Worm (Caenorhabditis elegans) whole organism, L4 larva: Measurements from ENCODE around the gene jhdm-1.
A peak's percentile ranks its signal among the peaks of the same experiment; 100 is the strongest.

ENCODE experiments used
- R02D3.7 ChIP-seq: fragments of 150-350 bp; sonication (generic microtip); optimal IDR thresholded peaks from 3 replicates; lab custom pipeline; 2014; ENCODE audit warnings: missing biosample characterization, missing genetic modification characterization
- T26A8.4 ChIP-seq: fragments of 200-800 bp; sonication (Bioruptor generic); IDR thresholded peaks from 2 replicates; pipeline ENCODE4 v1.3.6; 2022; ENCODE audit warnings: missing genetic modification characterization, missing compliant biosample characterization
- Y105C5A.15 ChIP-seq: fragments of 200-800 bp; sonication (Bioruptor generic); IDR thresholded peaks from 2 replicates; pipeline ENCODE4 v1.3.6; 2022; ENCODE audit warnings: missing genetic modification characterization, missing compliant biosample characterization
- Y48G9A.11 ChIP-seq: fragments of 200-800 bp; sonication (Bioruptor generic); IDR thresholded peaks from 2 replicates; pipeline ENCODE4 v1.3.6; 2022; ENCODE audit warnings: missing genetic modification reagents, missing genetic modification characterization, missing compliant biosample characterization
- Y75B8A.6 ChIP-seq: fragments of 200-800 bp; sonication (Bioruptor generic); IDR thresholded peaks from 2 replicates; pipeline ENCODE4 v1.3.6; 2022; ENCODE audit warnings: missing genetic modification reagents, missing genetic modification characterization, missing compliant biosample characterization
- aha-1 ChIP-seq: fragments of 150-350 bp; peaks from one replicate; lab custom pipeline; 2014; ENCODE audit warnings: missing biosample characterization, missing genetic modification characterization
- ama-1 ChIP-seq: fragments of 150-350 bp; optimal IDR thresholded peaks from 2 replicates; lab custom pipeline; 2014; ENCODE audit warnings: inconsistent platforms, mixed read lengths
- ceh-20 ChIP-seq: fragments of 200-800 bp; sonication (Bioruptor generic); IDR thresholded peaks from 2 replicates; pipeline ENCODE4 v1.3.6; 2022; ENCODE audit warnings: missing genetic modification reagents, missing genetic modification characterization, missing compliant biosample characterization
- ceh-44 ChIP-seq: fragments of 200-800 bp; sonication (Bioruptor generic); IDR thresholded peaks from 2 replicates; pipeline ENCODE4 v1.3.6; 2022; ENCODE audit warnings: missing genetic modification reagents, missing genetic modification characterization, missing compliant biosample characterization
- daf-16 ChIP-seq, 3 experiments: sonication (generic microtip); optimal IDR thresholded peaks; 2 replicates each; lab custom pipeline; 2016 to 2017; ENCODE audit warnings: missing genetic modification characterization in 3 of 3, missing genetic modification reagents in 3 of 3, mild to moderate bottlenecking in 2 of 3, missing compliant biosample characterization in 2 of 3, missing biosample characterization in 1 of 3, moderate library complexity in 1 of 3
- daf-19 ChIP-seq: fragments of 200-800 bp; sonication (Bioruptor generic); conservative IDR thresholded peaks from 2 replicates; pipeline ENCODE4 v1.3.6; 2022; ENCODE audit warnings: missing genetic modification characterization, missing compliant biosample characterization
- daf-8 ChIP-seq: fragments of 200-800 bp; sonication (Bioruptor generic); IDR thresholded peaks from 2 replicates; pipeline ENCODE4 v1.3.6; 2022; ENCODE audit warnings: missing genetic modification characterization, missing compliant biosample characterization
- dmd-6 ChIP-seq: fragments of 200-800 bp; sonication (Bioruptor generic); IDR thresholded peaks from 2 replicates; pipeline ENCODE4 v1.3.6; 2022; ENCODE audit warnings: missing genetic modification reagents, missing genetic modification characterization, missing compliant biosample characterization
- dmd-8 ChIP-seq: fragments of 200-800 bp; sonication (Bioruptor generic); IDR thresholded peaks from 2 replicates; pipeline ENCODE4 v1.3.6; 2022; ENCODE audit warnings: missing genetic modification characterization, missing compliant biosample characterization
- dpl-1 ChIP-seq: fragments of 150-350 bp; optimal IDR thresholded peaks from 2 replicates; lab custom pipeline; 2014; ENCODE audit warnings: missing biosample characterization, missing genetic modification reagents, missing genetic modification characterization
- duxl-1 ChIP-seq: sonication (generic microtip); optimal IDR thresholded peaks from 2 replicates; lab custom pipeline; 2016; ENCODE audit warnings: mild to moderate bottlenecking, missing genetic modification characterization, moderate library complexity, missing compliant biosample characterization; ENCODE audit not compliant: poor library complexity
- dve-1 ChIP-seq: sonication (generic microtip); optimal IDR thresholded peaks from 2 replicates; lab custom pipeline; 2017; ENCODE audit warnings: antibody characterized with exemption, mild to moderate bottlenecking, missing genetic modification characterization, missing compliant biosample characterization; ENCODE audit not compliant: insufficient read depth
- egl-43 ChIP-seq: fragments of 200-800 bp; sonication (Bioruptor generic); IDR thresholded peaks from 2 replicates; pipeline ENCODE4 v1.3.6; 2022; ENCODE audit warnings: missing genetic modification reagents, missing genetic modification characterization, missing compliant biosample characterization
- hif-1 ChIP-seq, 2 experiments: sonication (generic microtip); optimal IDR thresholded peaks; 2 replicates each; lab custom pipeline; 2016 to 2017; ENCODE audit warnings: missing compliant biosample characterization in 2 of 2, missing genetic modification characterization in 2 of 2, missing genetic modification reagents in 2 of 2, missing genotype in 2 of 2, mild to moderate bottlenecking in 1 of 2
- hlh-11 ChIP-seq: fragments of 200-800 bp; sonication (Bioruptor generic); optimal IDR thresholded peaks from 2 replicates; lab custom pipeline; 2018; ENCODE audit warnings: mild to moderate bottlenecking, missing genetic modification characterization, missing compliant biosample characterization
- hlh-30 ChIP-seq: sonication (generic microtip); optimal IDR thresholded peaks from 2 replicates; lab custom pipeline; 2017; ENCODE audit warnings: antibody characterized with exemption, mild to moderate bottlenecking, missing genetic modification characterization, missing compliant biosample characterization; ENCODE audit not compliant: insufficient read depth
- hmg-1.1 ChIP-seq: fragments of 200-800 bp; sonication (Bioruptor generic); IDR thresholded peaks from 2 replicates; pipeline ENCODE4 v1.3.6; 2022; ENCODE audit warnings: missing genetic modification reagents, missing genetic modification characterization, missing compliant biosample characterization
- lim-7 ChIP-seq: fragments of 200-800 bp; sonication (Bioruptor generic); IDR thresholded peaks from 2 replicates; pipeline ENCODE4 v1.3.6; 2022; ENCODE audit warnings: missing genetic modification characterization, missing compliant biosample characterization
- lin-1 ChIP-seq: fragments of 200-800 bp; sonication (Bioruptor generic); IDR thresholded peaks from 2 replicates; pipeline ENCODE4 v1.3.6; 2022; ENCODE audit warnings: missing genetic modification reagents, missing genetic modification characterization, missing compliant biosample characterization
- lin-38 ChIP-seq: fragments of 200-800 bp; sonication (Bioruptor generic); IDR thresholded peaks from 2 replicates; pipeline ENCODE4 v1.3.6; 2022; ENCODE audit warnings: missing genetic modification reagents, missing genetic modification characterization, missing compliant biosample characterization
- lsy-2 ChIP-seq, 2 experiments: fragments of 150-350 bp in 1 of 2; sonication (generic microtip) in 1 of 2; optimal IDR thresholded peaks; 2 replicates each; lab custom pipeline; 2014 to 2017; ENCODE audit warnings: missing biosample characterization in 2 of 2, missing genetic modification characterization in 2 of 2
- mdl-1 ChIP-seq, 2 experiments: fragments of 150-350 bp in 1 of 2; sonication (generic microtip) in 1 of 2; optimal IDR thresholded peaks; 2 replicates each; lab custom pipeline; 2014 to 2017; ENCODE audit warnings: missing biosample characterization in 2 of 2, missing genetic modification characterization in 2 of 2
- mep-1 ChIP-seq: fragments of 150-350 bp; sonication (generic microtip); optimal IDR thresholded peaks from 3 replicates; lab custom pipeline; 2014; ENCODE audit warnings: missing biosample characterization, missing genetic modification characterization
- mes-2 ChIP-seq: sonication (generic microtip); optimal IDR thresholded peaks from 2 replicates; lab custom pipeline; 2016; ENCODE audit warnings: missing genotype, mild to moderate bottlenecking, missing genetic modification characterization, missing compliant biosample characterization; ENCODE audit not compliant: poor library complexity, severe bottlenecking
- mxl-3 ChIP-seq: fragments of 200-800 bp; sonication (Bioruptor generic); optimal IDR thresholded peaks from 2 replicates; lab custom pipeline; 2018; ENCODE audit warnings: mild to moderate bottlenecking, missing genetic modification characterization, missing compliant biosample characterization
- nhr-10 ChIP-seq: fragments of 150-350 bp; optimal IDR thresholded peaks from 2 replicates; lab custom pipeline; 2014; ENCODE audit warnings: missing biosample characterization, missing genetic modification characterization
- nhr-28 ChIP-seq: fragments of 150-350 bp; optimal IDR thresholded peaks from 2 replicates; lab custom pipeline; 2014; ENCODE audit warnings: missing biosample characterization, missing genetic modification characterization
- nhr-41 ChIP-seq: fragments of 200-800 bp; sonication (Bioruptor generic); IDR thresholded peaks from 2 replicates; pipeline ENCODE4 v1.3.6; 2022; ENCODE audit warnings: missing genetic modification reagents, missing genetic modification characterization, missing compliant biosample characterization
- nhr-48 ChIP-seq: sonication (generic microtip); optimal IDR thresholded peaks from 2 replicates; lab custom pipeline; 2016; ENCODE audit warnings: mild to moderate bottlenecking, missing genetic modification characterization, missing compliant biosample characterization
- pha-4 ChIP-seq, 2 experiments: fragments of 150-350 bp in 1 of 2; fragments of 200-800 bp in 1 of 2; sonication (Bioruptor generic) in 1 of 2; IDR thresholded peaks in 1 of 2; optimal IDR thresholded peaks in 1 of 2; 2 replicates each; pipeline versions ENCODE4 v1.3.6 to Lab custom; 2014 to 2022; ENCODE audit warnings: missing genetic modification characterization in 2 of 2, missing genetic modification reagents in 2 of 2, missing biosample characterization in 1 of 2, missing compliant biosample characterization in 1 of 2
- pqm-1 ChIP-seq: sonication (generic microtip); optimal IDR thresholded peaks from 2 replicates; lab custom pipeline; 2017; ENCODE audit warnings: missing biosample characterization, missing genetic modification characterization
- rbr-2 ChIP-seq: sonication (generic microtip); optimal IDR thresholded peaks from 2 replicates; lab custom pipeline; 2016; ENCODE audit warnings: missing genotype, missing genetic modification characterization, missing compliant biosample characterization
- saeg-2 ChIP-seq: fragments of 200-800 bp; sonication (Bioruptor generic); IDR thresholded peaks from 2 replicates; pipeline ENCODE4 v1.3.6; 2022; ENCODE audit warnings: missing genetic modification reagents, missing genetic modification characterization, missing compliant biosample characterization
- set-16 ChIP-seq: fragments of 200-800 bp; sonication (Bioruptor generic); IDR thresholded peaks from 2 replicates; pipeline ENCODE4 v1.3.6; 2022; ENCODE audit warnings: missing genetic modification reagents, missing genetic modification characterization, missing compliant biosample characterization
- snpc-1.2 ChIP-seq: fragments of 200-800 bp; sonication (Bioruptor generic); IDR thresholded peaks from 2 replicates; pipeline ENCODE4 v1.3.6; 2022; ENCODE audit warnings: missing genetic modification reagents, missing genetic modification characterization, missing compliant biosample characterization
- spr-3 ChIP-seq: fragments of 200-800 bp; sonication (Bioruptor generic); optimal IDR thresholded peaks from 2 replicates; lab custom pipeline; 2018; ENCODE audit warnings: mild to moderate bottlenecking, missing genetic modification characterization, missing compliant biosample characterization
- unc-130 ChIP-seq: sonication (generic microtip); optimal IDR thresholded peaks from 2 replicates; lab custom pipeline; 2016; ENCODE audit warnings: missing genetic modification reagents, missing genetic modification characterization, missing compliant biosample characterization
- unc-39 ChIP-seq: sonication (generic microtip); optimal IDR thresholded peaks from 2 replicates; lab custom pipeline; 2017; ENCODE audit warnings: missing biosample characterization, missing genetic modification characterization
- ztf-7 ChIP-seq: fragments of 150-350 bp; optimal IDR thresholded peaks from 2 replicates; lab custom pipeline; 2014; ENCODE audit warnings: missing biosample characterization, missing genetic modification characterization

The jhdm-1 gene

DNA sequence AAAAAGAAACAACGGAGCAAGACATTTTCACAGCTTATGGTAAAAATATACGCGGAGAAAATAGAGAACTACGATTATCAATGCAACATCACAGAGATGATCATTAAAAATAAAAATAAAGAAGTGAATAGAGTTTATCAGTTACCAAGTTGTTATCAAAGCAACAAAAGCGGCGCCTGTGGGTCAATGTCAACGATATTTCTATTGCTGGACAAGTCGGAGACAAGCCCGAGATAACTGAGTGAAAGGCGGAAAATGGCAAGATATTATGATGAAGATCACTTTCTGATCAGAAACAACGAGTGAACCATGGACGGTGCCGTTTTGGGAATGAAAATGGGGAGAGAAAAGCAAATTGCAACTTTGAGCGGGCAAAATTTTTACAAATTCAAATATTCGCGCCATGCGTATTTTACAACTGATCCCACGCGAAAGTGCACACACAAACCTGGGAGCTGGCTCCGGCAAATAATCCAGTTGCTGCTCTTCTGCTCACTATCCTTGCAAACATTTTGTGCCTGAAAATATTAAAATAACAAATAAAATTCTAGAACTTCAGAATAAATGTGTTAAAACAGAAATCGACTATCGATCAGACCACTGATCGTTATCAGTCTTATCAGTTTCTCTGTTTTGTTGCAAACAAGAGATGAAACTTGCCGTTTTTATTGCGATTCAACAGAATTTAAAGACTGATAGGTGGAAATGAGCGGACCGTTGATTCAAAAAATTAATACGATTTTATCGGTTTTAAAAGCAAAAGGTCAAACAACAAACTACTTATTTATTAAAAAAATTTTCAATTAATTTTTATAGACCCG lies 11.8 kb upstream of the jhdm-1 start, which contains the start of gene mel-32:
Gene mel-32, minus strand, starts transcription at position 696 of the 821 bp plus-strand sequence.
- TF ChIP-seq mes-2 (tag; lab: Kevin White, UChicago) (no peak), ama-1 (lab: Kevin White, UChicago) (peak; percentile 40), hmg-1.1 (GFP tag; lab: Robert Waterston, UW) (0 out of 2 replicates have a peak, but pooled peaks have one; percentile 20), dmd-6 (peak; percentile 31), hlh-11 (tag; lab: Kevin White, UChicago) (peak; percentile 5), ceh-44 (GFP tag; lab: Robert Waterston, UW) (no peak), daf-16 (GFP tag; optimal IDR thresholded peaks at IDR 0.05; lab: Kevin White, UChicago) (no peak), daf-16 (tag; optimal IDR thresholded peaks at IDR 0.05; lab: Kevin White, UChicago) (peak; percentile 74), nhr-28 (peak; percentile 24), Y48G9A.11 (GFP tag; lab: Robert Waterston, UW) (peak; percentile 58; the same call in 1 of the 2 replicates), daf-8 (GFP tag; lab: Robert Waterston, UW) (no peak), lsy-2 (tag; optimal IDR thresholded peaks at IDR 0.05; lab: Kevin White, UChicago) (peak in 1 of 2 experiments; percentile 43), unc-130 (GFP tag; lab: Kevin White, UChicago) (peak; percentile 62), hif-1 (tag; optimal IDR thresholded peaks at IDR 0.05; lab: Kevin White, UChicago) (peak in 1 of 2 experiments; percentile 6), set-16 (GFP tag; lab: Robert Waterston, UW) (no peak), lin-1 (peak; percentile 10; the same call in 1 of the 2 replicates), dpl-1 (GFP tag; lab: Kevin White, UChicago) (peak; percentile 65), nhr-41 (GFP tag; lab: Robert Waterston, UW) (no peak), mep-1 (peak; percentile 7), dve-1 (peak; percentile 76), pqm-1 (peak; percentile 81), lin-38 (GFP tag; lab: Robert Waterston, UW) (peak; percentile 58), snpc-1.2 (GFP tag; lab: Robert Waterston, UW) (0 out of 2 replicates have a peak, but pooled peaks have one; percentile 34)

DNA sequence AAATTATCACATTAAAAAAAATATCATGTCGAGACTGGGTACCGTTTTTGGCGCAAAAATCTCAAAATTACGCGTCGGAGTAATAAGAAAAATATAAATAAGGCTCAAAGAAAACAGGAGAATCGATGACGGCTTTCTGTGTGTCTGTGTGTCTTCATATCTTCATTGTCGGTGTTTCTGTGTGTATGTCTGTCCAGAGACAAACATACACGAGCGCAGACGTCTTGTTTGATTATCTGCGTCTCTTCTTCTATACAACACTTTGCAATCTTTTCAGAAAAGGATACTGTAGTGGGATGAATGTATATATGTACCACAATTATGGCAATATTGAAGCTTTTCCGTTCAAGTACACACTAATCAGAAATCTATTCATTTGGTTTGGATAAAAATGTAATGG lies 9.9 kb upstream of the jhdm-1 start, which contains the start of gene C05D11.13:
Gene C05D11.13, minus strand, starts transcription at position 252 of the 400 bp plus-strand sequence.
- TF ChIP-seq aha-1 (tag; lab: Kevin White, UChicago) (peak; percentile 1), mdl-1 (tag; optimal IDR thresholded peaks at IDR 0.05; lab: Kevin White, UChicago) (peak; percentile 28 to 74), dmd-6 (peak; percentile 30; the same call in 1 of the 2 replicates), mxl-3 (GFP tag; lab: Kevin White, UChicago) (peak; percentile 42), egl-43 (no peak), unc-39 (tag; lab: Kevin White, UChicago) (no peak), hmg-1.1 (GFP tag; lab: Robert Waterston, UW) (peak; percentile 34; the same call in 1 of the 2 replicates), hif-1 (tag; optimal IDR thresholded peaks at IDR 0.05; lab: Kevin White, UChicago) (no peak), spr-3 (GFP tag; lab: Kevin White, UChicago) (no peak), saeg-2 (GFP tag; lab: Robert Waterston, UW) (no peak), daf-16 (GFP tag; optimal IDR thresholded peaks at IDR 0.05; lab: Kevin White, UChicago) (peak in 1 of 2 experiments; percentile 32), daf-16 (tag; optimal IDR thresholded peaks at IDR 0.05; lab: Kevin White, UChicago) (peak; percentile 45), dmd-8 (no peak), hlh-30 (tag; lab: Kevin White, UChicago) (peak; percentile 56), Y75B8A.6 (no peak), lin-1 (peak; percentile 27; the same call in 1 of the 2 replicates), lin-38 (GFP tag; lab: Robert Waterston, UW) (peak; percentile 58), duxl-1 (tag; lab: Kevin White, UChicago) (peak; percentile 66), ceh-20 (GFP tag; lab: Robert Waterston, UW) (no peak), pha-4 (GFP tag; IDR thresholded peaks at IDR 0.05; lab: Robert Waterston, UW) (no peak), pha-4 (tag; optimal IDR thresholded peaks at IDR 0.05; lab: Kevin White, UChicago) (peak; percentile 77), Y105C5A.15 (0 out of 2 replicates have a peak, but pooled peaks have one; percentile 33), mes-2 (tag; lab: Kevin White, UChicago) (peak; percentile 56), lim-7 (no peak), nhr-48 (tag; lab: Kevin White, UChicago) (no peak), T26A8.4 (GFP tag; lab: Robert Waterston, UW) (peak; percentile 63; the same call in 1 of the 2 replicates), nhr-10 (tag; lab: Kevin White, UChicago) (no peak), R02D3.7 (no peak), daf-19 (no peak), rbr-2 (peak; percentile 37), ztf-7 (tag; lab: Kevin White, UChicago) (no peak), dpl-1 (GFP tag; lab: Kevin White, UChicago) (peak; percentile 12)
